Fruit fly (Drosophila melanogaster): ENCODE measurements around the gene iPLA2-VIA.

DNA sequence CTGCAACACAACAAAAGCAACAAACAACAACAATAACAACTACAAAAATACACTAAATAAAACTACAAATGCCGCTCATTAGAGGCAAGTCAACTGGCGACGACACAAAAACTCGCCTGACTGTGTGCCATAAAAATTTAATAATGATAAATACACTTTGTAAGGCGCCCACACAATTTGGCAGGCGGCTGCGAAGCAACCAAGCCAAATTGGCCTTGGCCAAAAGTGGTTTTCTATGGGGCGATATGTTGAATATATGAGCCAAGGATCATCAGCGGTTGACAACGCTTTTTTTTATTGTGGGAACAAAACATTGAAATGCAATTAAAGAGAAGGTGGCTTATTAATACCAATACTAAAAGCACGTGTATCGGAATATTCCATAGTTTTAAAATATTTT lies 14.0 kb downstream of the iPLA2-VIA start:
- no peak for TF ChIP-seq ttk (optimal IDR thresholded peaks at IDR 0.05)
- no peak for TF ChIP-seq h (optimal IDR thresholded peaks at IDR 0.05)
- TF ChIP-seq Myc (optimal IDR thresholded peaks at IDR 0.05), result no peak
- TF ChIP-seq psq (optimal IDR thresholded peaks at IDR 0.05), result no peak
- TF ChIP-seq Sin3A (optimal IDR thresholded peaks at IDR 0.05), result no peak
- TF ChIP-seq insv (optimal IDR thresholded peaks at IDR 0.05), result no peak
